Worm (Caenorhabditis elegans): ENCODE measurements around the gene Y49A3A.4.

Gene Y49A3A.4

ce11 chrV:14366487-14366962 is 7.8 kb upstream of the Y49A3A.4 start (continued):
- TF ChIP-seq zip-2 (tag; optimal IDR thresholded peaks at IDR 0.05) (peak; percentile 6), php-3 (GFP tag; IDR thresholded peaks at IDR 0.05) (peak; percentile 68; the same call in 1 of the 2 replicates), egl-43 (GFP tag; IDR thresholded peaks at IDR 0.05) (peak; percentile 80), Y105C5A.15 (GFP tag; IDR thresholded peaks at IDR 0.05) (no peak), mxl-2 (GFP tag; conservative IDR thresholded peaks at IDR 0.05) (no peak), unc-62 (GFP tag; optimal IDR thresholded peaks at IDR 0.05 in 1 of 2) (peak in 1 of 2 experiments; percentile 52), unc-62 (tag; optimal IDR thresholded peaks at IDR 0.05) (no peak), ceh-82 (tag; optimal IDR thresholded peaks at IDR 0.05) (no peak), mes-2 (tag; optimal IDR thresholded peaks at IDR 0.05; ENCODE audit: poor library complexity, severe bottlenecking) (peak; percentile 56), lin-29 (GFP tag; IDR thresholded peaks at IDR 0.05) (no peak)

- TF ChIP-seq hmg-1.1 (GFP tag; IDR thresholded peaks at IDR 0.05), result peak; percentile 62
- peak; percentile 38 for TF ChIP-seq nhr-48 (tag; optimal IDR thresholded peaks at IDR 0.05)
- TF ChIP-seq ZK546.5 (tag; optimal IDR thresholded peaks at IDR 0.05), result no peak
- no peak for TF ChIP-seq spr-1 (tag; optimal IDR thresholded peaks at IDR 0.05)
- peak; percentile 9 for TF ChIP-seq duxl-1 (tag; optimal IDR thresholded peaks at IDR 0.05; ENCODE audit: poor library complexity)
- no peak for TF ChIP-seq nhr-237 (tag; optimal IDR thresholded peaks at IDR 0.05)
- no peak for TF ChIP-seq tag-97 (GFP tag; IDR thresholded peaks at IDR 0.05)
- no peak for TF ChIP-seq lin-1 (GFP tag; IDR thresholded peaks at IDR 0.05)
- no peak for TF ChIP-seq spr-3 (GFP tag; optimal IDR thresholded peaks at IDR 0.05)
- peak; percentile 52 for TF ChIP-seq mxl-3 (GFP tag; optimal IDR thresholded peaks at IDR 0.05)
- peak; percentile 26 for TF ChIP-seq rbr-2 (tag; optimal IDR thresholded peaks at IDR 0.05)
- TF ChIP-seq zfp-3 (GFP tag; conservative IDR thresholded peaks at IDR 0.05), result 0 out of 2 replicates have a peak, but pooled peaks have one; percentile 8
- no peak for TF ChIP-seq arid-1 (GFP tag; conservative IDR thresholded peaks at IDR 0.05)
- TF ChIP-seq pha-4 (GFP tag; IDR thresholded peaks at IDR 0.05), result peak; percentile 44; the same call in 1 of the 2 replicates
- no peak for TF ChIP-seq pha-4 (tag; optimal IDR thresholded peaks at IDR 0.05)
- peak; percentile 98 for TF ChIP-seq aha-1 (tag)
- TF ChIP-seq lsy-2 (tag; optimal IDR thresholded peaks at IDR 0.05), result peak; percentile 51 to 88
- TF ChIP-seq ceh-20 (GFP tag; IDR thresholded peaks at IDR 0.05), result 0 out of 2 replicates have a peak, but pooled peaks have one; percentile 30
- TF ChIP-seq hif-1 (tag; optimal IDR thresholded peaks at IDR 0.05), result no peak
- peak; percentile 23 for TF ChIP-seq dmd-6 (GFP tag; IDR thresholded peaks at IDR 0.05)
- no peak for TF ChIP-seq nhr-77 (tag; optimal IDR thresholded peaks at IDR 0.05)
- peak; percentile 7 for TF ChIP-seq dve-1 (tag; optimal IDR thresholded peaks at IDR 0.05; ENCODE audit: insufficient read depth)
- no peak for TF ChIP-seq ces-1 (GFP tag; optimal IDR thresholded peaks at IDR 0.05)
- TF ChIP-seq lin-38 (GFP tag; IDR thresholded peaks at IDR 0.05), result peak; percentile 30
- TF ChIP-seq aly-2 (tag; optimal IDR thresholded peaks at IDR 0.05), result no peak
- TF ChIP-seq daf-19 (GFP tag; conservative IDR thresholded peaks at IDR 0.05), result peak; percentile 68; the same call in 1 of the 2 replicates
- TF ChIP-seq nhr-11 (tag; optimal IDR thresholded peaks at IDR 0.05), result no peak
- no peak for TF ChIP-seq ctbp-1 (GFP tag; IDR thresholded peaks at IDR 0.05)
- TF ChIP-seq ceh-62 (tag; optimal IDR thresholded peaks at IDR 0.05), result no peak
- TF ChIP-seq nhr-111 (GFP tag; optimal IDR thresholded peaks at IDR 0.05), result peak; percentile 22
- peak; percentile 26 for TF ChIP-seq nhr-28 (tag; optimal IDR thresholded peaks at IDR 0.05)
- TF ChIP-seq D1046.2 (GFP tag; IDR thresholded peaks at IDR 0.05), result no peak
- peak; percentile 17 for TF ChIP-seq hlh-30 (tag; optimal IDR thresholded peaks at IDR 0.05; ENCODE audit: insufficient read depth)
- no peak for TF ChIP-seq ztf-7 (tag; optimal IDR thresholded peaks at IDR 0.05)
- TF ChIP-seq pqm-1 (tag; optimal IDR thresholded peaks at IDR 0.05), result no peak
- no peak for TF ChIP-seq egl-27 (tag; optimal IDR thresholded peaks at IDR 0.05)
- TF ChIP-seq Y75B8A.6 (GFP tag; IDR thresholded peaks at IDR 0.05), result no peak
- TF ChIP-seq attf-4 (tag; optimal IDR thresholded peaks at IDR 0.05), result no peak
- TF ChIP-seq lin-13 (GFP tag; optimal IDR thresholded peaks at IDR 0.05), result no peak
- TF ChIP-seq unc-62 (GFP tag; optimal IDR thresholded peaks at IDR 0.05 in 1 of 2), result peak in 1 of 2 experiments; percentile 44
- TF ChIP-seq unc-62 (tag; optimal IDR thresholded peaks at IDR 0.05), result no peak
These were observed 6.0 kb upstream of the Y49A3A.4 start for ce11 chrV:14364586-14365248.
